Worm (Caenorhabditis elegans): ENCODE data around the gene ttr-32.

The ttr-32 gene

ce11 chrIII:7534648-7535047, 31.6 kb upstream of the ttr-32 start (continued):
- TF ChIP-seq attf-5 (GFP tag; optimal IDR thresholded peaks at IDR 0.05) = no peak
- TF ChIP-seq F57A8.1 (GFP tag; optimal IDR thresholded peaks at IDR 0.05) = no peak
- no peak for TF ChIP-seq B0035.1 (tag; optimal IDR thresholded peaks at IDR 0.05)

ce11 chrIII:7535347-7535746, 30.9 kb upstream of the ttr-32 start:
- no peak for TF ChIP-seq dpl-1 (GFP tag; optimal IDR thresholded peaks at IDR 0.05)
- no peak for TF ChIP-seq madf-6 (GFP tag; IDR thresholded peaks at IDR 0.05)
- no peak for TF ChIP-seq B0336.3 (GFP tag; IDR thresholded peaks at IDR 0.05)
- TF ChIP-seq Y53G8AR.9 (GFP tag; conservative IDR thresholded peaks at IDR 0.05) = no peak
- TF ChIP-seq ztf-6 (GFP tag; IDR thresholded peaks at IDR 0.05) = no peak

- TF ChIP-seq T07F8.4 (tag; optimal IDR thresholded peaks at IDR 0.05) (no peak), snpc-1.1 (tag; optimal IDR thresholded peaks at IDR 0.05; ENCODE audit: insufficient read depth) (no peak), zim-3 (tag; optimal IDR thresholded peaks at IDR 0.05) (no peak), C17E4.6 (GFP tag; IDR thresholded peaks at IDR 0.05) (no peak), xnd-1 (tag; optimal IDR thresholded peaks at IDR 0.05) (no peak), pbrm-1 (GFP tag; IDR thresholded peaks at IDR 0.05) (no peak), hmg-20 (GFP tag; IDR thresholded peaks at IDR 0.05) (no peak), lag-1 (GFP tag; IDR thresholded peaks at IDR 0.05) (no peak), mxl-1 (tag; optimal IDR thresholded peaks at IDR 0.05) (no peak), dpl-1 (GFP tag; optimal IDR thresholded peaks at IDR 0.05) (no peak), Y67H2A.10 (GFP tag; conservative IDR thresholded peaks at IDR 0.05) (no peak), T26A5.8 (tag; optimal IDR thresholded peaks at IDR 0.05) (no peak), F33H1.4 (GFP tag; IDR thresholded peaks at IDR 0.05) (no peak)
These were observed 29.7 kb upstream of the ttr-32 start, which contains the start of gene lin-39 for ce11 chrIII:7536559-7536958. Gene lin-39 (minus strand): TSS chrIII:7536632.

DNA sequence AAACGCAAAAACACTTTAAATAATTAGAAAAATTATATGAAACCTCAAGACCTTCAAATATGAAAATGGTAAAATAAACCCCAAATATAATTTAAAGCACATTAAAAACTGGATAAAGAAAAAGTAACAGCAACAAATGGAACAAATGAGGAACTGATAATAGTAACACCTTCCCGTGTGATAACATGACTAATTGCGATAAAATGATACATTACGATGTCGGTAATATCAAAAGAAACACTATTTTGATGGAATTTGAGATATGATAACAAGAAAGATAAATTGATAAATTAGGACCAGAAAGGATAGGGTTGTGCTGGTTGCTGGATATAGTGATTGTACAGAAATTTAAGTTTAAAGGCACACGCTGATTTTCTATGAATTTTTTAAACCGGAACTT, 24.2 kb upstream of the ttr-32 start:
- TF ChIP-seq gei-17 (GFP tag; optimal IDR thresholded peaks at IDR 0.05) = no peak
- no peak for TF ChIP-seq nhr-80 (tag; optimal IDR thresholded peaks at IDR 0.05)
- no peak for TF ChIP-seq nfyb-1 (GFP tag; IDR thresholded peaks at IDR 0.05)
- no peak for TF ChIP-seq madf-6 (GFP tag; IDR thresholded peaks at IDR 0.05)
- no peak for TF ChIP-seq aptf-3 (GFP tag; IDR thresholded peaks at IDR 0.05)
- TF ChIP-seq ztf-18 (tag; optimal IDR thresholded peaks at IDR 0.05) = no peak
- no peak for TF ChIP-seq snpc-3.4 (tag; optimal IDR thresholded peaks at IDR 0.05)
- TF ChIP-seq tbp1 (GFP tag; optimal IDR thresholded peaks at IDR 0.05) = no peak
- TF ChIP-seq snpc-1.1 (tag; optimal IDR thresholded peaks at IDR 0.05; ENCODE audit: insufficient read depth) = no peak
- no peak for TF ChIP-seq mxl-1 (tag; optimal IDR thresholded peaks at IDR 0.05)
- TF ChIP-seq cebp-1 (GFP tag; IDR thresholded peaks at IDR 0.05) = no peak
- no peak for TF ChIP-seq cebp-1 (tag; optimal IDR thresholded peaks at IDR 0.05)
- no peak for TF ChIP-seq hlh-26 (GFP tag; conservative IDR thresholded peaks at IDR 0.05)
- no peak for TF ChIP-seq B0336.3 (GFP tag; IDR thresholded peaks at IDR 0.05)
- no peak for TF ChIP-seq rpc-1 (optimal IDR thresholded peaks at IDR 0.05)
- no peak for TF ChIP-seq rpc-1 (tag; optimal IDR thresholded peaks at IDR 0.05)
- no peak for TF ChIP-seq ztf-26 (tag; optimal IDR thresholded peaks at IDR 0.05)
- no peak for TF ChIP-seq ztf-28 (GFP tag; IDR thresholded peaks at IDR 0.05)
- no peak for TF ChIP-seq somi-1 (GFP tag; optimal IDR thresholded peaks at IDR 0.05)

- TF ChIP-seq zim-3 (tag; optimal IDR thresholded peaks at IDR 0.05) (no peak), tbp1 (GFP tag; optimal IDR thresholded peaks at IDR 0.05) (no peak), unc-130 (GFP tag; optimal IDR thresholded peaks at IDR 0.05) (no peak), nfya-2 (GFP tag; IDR thresholded peaks at IDR 0.05) (no peak), madf-8 (GFP tag; conservative IDR thresholded peaks at IDR 0.05) (no peak), him-1 (tag; optimal IDR thresholded peaks at IDR 0.05) (no peak), bed-1 (GFP tag; IDR thresholded peaks at IDR 0.05) (no peak)
These were observed 22.0 kb upstream of the ttr-32 start for ce11 chrIII:7544211-7544610.
